Fruit fly (Drosophila melanogaster) whole organism, embryonic: ENCODE measurements around the gene Scgalpha.
A peak's percentile ranks its signal among the peaks of the same experiment; 100 is the strongest.

ENCODE experiments used
- Atf3 ChIP-seq: fragments of 200-800 bp; sonication (Bioruptor generic); optimal IDR thresholded peaks from 3 replicates; lab custom pipeline; 2016; ENCODE audit warnings: missing biosample characterization, missing genetic modification characterization
- BEAF-32 ChIP-seq: fragments of 200-800 bp; sonication (Bioruptor generic); optimal IDR thresholded peaks from 3 replicates; lab custom pipeline; 2017; ENCODE audit warnings: missing biosample characterization, missing genetic modification characterization, mild to moderate bottlenecking, moderate library complexity, missing genetic modification reagents
- CG11247 ChIP-seq: fragments of 200-800 bp; sonication (Bioruptor generic); IDR thresholded peaks from 2 replicates; pipeline ENCODE4 v1.3.6; 2022; ENCODE audit warnings: missing biosample characterization, missing genetic modification characterization
- CG14667 ChIP-seq: fragments of 200-800 bp; sonication (Bioruptor generic); IDR thresholded peaks from 2 replicates; pipeline ENCODE4 v1.3.6; 2022; ENCODE audit warnings: missing biosample characterization, missing genetic modification characterization
- CG15011 ChIP-seq: fragments of 200-800 bp; sonication (Bioruptor generic); optimal IDR thresholded peaks from 3 replicates; lab custom pipeline; 2018; ENCODE audit warnings: missing biosample characterization, mild to moderate bottlenecking, missing genetic modification characterization
- CG2120 ChIP-seq: fragments of 200-800 bp; sonication (Bioruptor generic); optimal IDR thresholded peaks from 3 replicates; lab custom pipeline; 2016; ENCODE audit warnings: missing biosample characterization, missing genetic modification characterization
- CG2678 ChIP-seq: fragments of 200-800 bp; sonication (Bioruptor generic); optimal IDR thresholded peaks from 3 replicates; lab custom pipeline; 2019; ENCODE audit warnings: missing biosample characterization, mild to moderate bottlenecking, missing genetic modification characterization, moderate library complexity
- CG32532 ChIP-seq: fragments of 200-800 bp; sonication (Bioruptor generic); IDR thresholded peaks from 2 replicates; pipeline ENCODE4 v1.3.6; 2022; ENCODE audit warnings: missing biosample characterization, missing genetic modification characterization
- CG32772 ChIP-seq: fragments of 200-800 bp; sonication (Bioruptor generic); IDR thresholded peaks from 2 replicates; pipeline ENCODE4 v1.3.6; 2022; ENCODE audit warnings: missing biosample characterization, missing genetic modification characterization
- CG34376 ChIP-seq: fragments of 200-800 bp; sonication (Bioruptor generic); optimal IDR thresholded peaks from 2 replicates; lab custom pipeline; 2018; ENCODE audit warnings: missing biosample characterization, mild to moderate bottlenecking, missing genetic modification characterization
- CG34422 ChIP-seq: fragments of 200-800 bp; sonication (Bioruptor generic); IDR thresholded peaks from 3 replicates; pipeline ENCODE4 v1.3.6; 2022; ENCODE audit warnings: missing biosample characterization, missing genetic modification characterization
- CG6683 ChIP-seq: fragments of 200-800 bp; sonication (Bioruptor generic); optimal IDR thresholded peaks from 2 replicates; lab custom pipeline; 2017; ENCODE audit warnings: missing biosample characterization, mild to moderate bottlenecking, missing genetic modification characterization, missing genetic modification reagents
- CG6791 ChIP-seq: fragments of 200-800 bp; sonication (Bioruptor generic); IDR thresholded peaks from 3 replicates; pipeline ENCODE4 v1.3.6; 2022; ENCODE audit warnings: missing biosample characterization, missing genetic modification characterization; ENCODE audit not compliant: partially characterized antibody
- CG6854 ChIP-seq: fragments of 200-800 bp; sonication (Bioruptor generic); optimal IDR thresholded peaks from 3 replicates; lab custom pipeline; 2017; ENCODE audit warnings: missing biosample characterization, mild to moderate bottlenecking, missing genetic modification characterization
- CG8359 ChIP-seq: fragments of 200-800 bp; sonication (Bioruptor generic); optimal IDR thresholded peaks from 2 replicates; lab custom pipeline; 2017; ENCODE audit warnings: missing biosample characterization, mild to moderate bottlenecking, missing genetic modification characterization, borderline replicate concordance
- CG8478 ChIP-seq: fragments of >200 bp; optimal IDR thresholded peaks from 2 replicates; lab custom pipeline; 2018
- CG8924 ChIP-seq: fragments of 200-800 bp; optimal IDR thresholded peaks from 3 replicates; lab custom pipeline; 2019; ENCODE audit warnings: missing biosample characterization, mild to moderate bottlenecking, missing genetic modification characterization, moderate library complexity
- Chrac-16 ChIP-seq: fragments of 200-800 bp; sonication (Bioruptor generic); optimal IDR thresholded peaks from 3 replicates; lab custom pipeline; 2016; ENCODE audit warnings: missing biosample characterization, missing genetic modification characterization
- CoRest ChIP-seq: fragments of 200-800 bp; sonication (Bioruptor generic); optimal IDR thresholded peaks from 3 replicates; lab custom pipeline; 2018; ENCODE audit warnings: missing biosample characterization, mild to moderate bottlenecking, missing genetic modification characterization, moderate library complexity
- Dbx ChIP-seq: fragments of 200-800 bp; sonication (Bioruptor generic); IDR thresholded peaks from 3 replicates; pipeline ENCODE4 v1.3.6; 2022; ENCODE audit warnings: missing biosample characterization, missing genetic modification characterization
- Gsc ChIP-seq: fragments of 200-800 bp; sonication (Bioruptor generic); IDR thresholded peaks from 2 replicates; pipeline ENCODE4 v1.3.6; 2022; ENCODE audit warnings: missing biosample characterization, missing genetic modification characterization
- HLH54F ChIP-seq: fragments of 200-800 bp; sonication (Bioruptor generic); optimal IDR thresholded peaks from 3 replicates; lab custom pipeline; 2016; ENCODE audit warnings: missing biosample characterization, missing genetic modification characterization
- Hey ChIP-seq: fragments of 200-800 bp; sonication (Bioruptor generic); optimal IDR thresholded peaks from 3 replicates; lab custom pipeline; 2018; ENCODE audit warnings: missing biosample characterization, mild to moderate bottlenecking, missing genetic modification characterization
- Hr3 ChIP-seq: fragments of 200-800 bp; sonication (Bioruptor generic); optimal IDR thresholded peaks from 3 replicates; lab custom pipeline; 2016; ENCODE audit warnings: missing biosample characterization, missing genetic modification characterization
- Meics ChIP-seq: fragments of 200-800 bp; sonication (Bioruptor generic); optimal IDR thresholded peaks from 2 replicates; lab custom pipeline; 2017; ENCODE audit warnings: missing biosample characterization, mild to moderate bottlenecking, missing genetic modification characterization
- Myb ChIP-seq: fragments of 200-800 bp; sonication (Bioruptor generic); optimal IDR thresholded peaks from 2 replicates; lab custom pipeline; 2016; ENCODE audit warnings: missing biosample characterization, missing genetic modification characterization
- Nf-YB ChIP-seq: fragments of 200-800 bp; sonication (Bioruptor generic); optimal IDR thresholded peaks from 3 replicates; lab custom pipeline; 2019; ENCODE audit warnings: missing biosample characterization, mild to moderate bottlenecking, missing genetic modification characterization, moderate library complexity
- Side ChIP-seq: fragments of 200-800 bp; sonication (Bioruptor generic); optimal IDR thresholded peaks from 2 replicates; lab custom pipeline; 2016; ENCODE audit warnings: missing biosample characterization, missing genetic modification characterization
- Trl ChIP-seq, 3 experiments: fragments of >200 bp in 2 of 3; fragments of 200-800 bp in 1 of 3; sonication (Bioruptor generic) in 1 of 3; optimal IDR thresholded peaks; 2 replicates in 1 of 3; 3 replicates in 2 of 3; lab custom pipeline; 2016 to 2017; ENCODE audit warnings: missing biosample characterization in 1 of 3, missing genetic modification characterization in 1 of 3
- al ChIP-seq: fragments of 200-800 bp; sonication (Bioruptor generic); IDR thresholded peaks from 2 replicates; pipeline ENCODE4 v1.3.6; 2022; ENCODE audit warnings: missing biosample characterization, missing genetic modification characterization
- ara ChIP-seq: fragments of 200-800 bp; sonication (Bioruptor generic); IDR thresholded peaks from 2 replicates; pipeline ENCODE4 v1.3.6; 2022; ENCODE audit warnings: missing biosample characterization, missing genetic modification characterization
- az2 ChIP-seq: fragments of 200-800 bp; sonication (Bioruptor generic); optimal IDR thresholded peaks from 3 replicates; lab custom pipeline; 2016; ENCODE audit warnings: missing biosample characterization, missing genetic modification characterization
- bigmax ChIP-seq: fragments of 200-800 bp; sonication (Bioruptor generic); optimal IDR thresholded peaks from 2 replicates; lab custom pipeline; 2018; ENCODE audit warnings: missing biosample characterization, mild to moderate bottlenecking, missing genetic modification characterization
- chn ChIP-seq: fragments of 200-800 bp; sonication (Bioruptor generic); optimal IDR thresholded peaks from 2 replicates; lab custom pipeline; 2016; ENCODE audit warnings: missing biosample characterization, missing genetic modification characterization
- corto ChIP-seq: fragments of 200-800 bp; sonication (Bioruptor generic); optimal IDR thresholded peaks from 2 replicates; lab custom pipeline; 2016; ENCODE audit warnings: missing biosample characterization, mild to moderate bottlenecking, missing genetic modification characterization, moderate library complexity
- ems ChIP-seq: fragments of 200-800 bp; sonication (Bioruptor generic); optimal IDR thresholded peaks from 3 replicates; lab custom pipeline; 2016; ENCODE audit warnings: missing biosample characterization, missing genetic modification characterization
- ewg ChIP-seq: fragments of 200-800 bp; sonication (Bioruptor generic); optimal IDR thresholded peaks from 3 replicates; lab custom pipeline; 2017; ENCODE audit warnings: mild to moderate bottlenecking, missing biosample characterization, missing genetic modification reagents, missing genetic modification characterization
- fd102C ChIP-seq: fragments of 200-800 bp; sonication (Bioruptor generic); optimal IDR thresholded peaks from 2 replicates; lab custom pipeline; 2018; ENCODE audit warnings: missing biosample characterization, mild to moderate bottlenecking, missing genetic modification characterization, moderate library complexity
- grau ChIP-seq: fragments of 200-800 bp; optimal IDR thresholded peaks from 3 replicates; lab custom pipeline; 2019; ENCODE audit warnings: missing biosample characterization, mild to moderate bottlenecking, missing genetic modification characterization, moderate library complexity
- inv ChIP-seq: fragments of 200-800 bp; sonication (Bioruptor generic); IDR thresholded peaks from 2 replicates; pipeline ENCODE4 v1.3.6; 2022; ENCODE audit warnings: missing biosample characterization, missing genetic modification characterization; ENCODE audit not compliant: partially characterized antibody
- jigr1 ChIP-seq: fragments of 200-800 bp; sonication (Bioruptor generic); IDR thresholded peaks from 3 replicates; pipeline ENCODE4 v1.3.6; 2022; ENCODE audit warnings: missing biosample characterization, missing genetic modification characterization
- nerfin-2 ChIP-seq: fragments of 200-800 bp; sonication (Bioruptor generic); IDR thresholded peaks from 2 replicates; pipeline ENCODE4 v1.3.6; 2022; ENCODE audit warnings: missing biosample characterization, missing genetic modification characterization; ENCODE audit not compliant: partially characterized antibody
- pzg ChIP-seq: fragments of 200-800 bp; sonication (Bioruptor generic); optimal IDR thresholded peaks from 3 replicates; lab custom pipeline; 2018; ENCODE audit warnings: missing biosample characterization, mild to moderate bottlenecking, missing genetic modification characterization, moderate library complexity
- unpg ChIP-seq: fragments of 200-800 bp; sonication (Bioruptor generic); optimal IDR thresholded peaks from 3 replicates; lab custom pipeline; 2018; ENCODE audit warnings: missing biosample characterization, mild to moderate bottlenecking, missing genetic modification characterization, moderate library complexity
- vnd ChIP-seq: fragments of 200-800 bp; sonication (Bioruptor generic); IDR thresholded peaks from 3 replicates; pipeline ENCODE4 v1.3.6; 2022; ENCODE audit warnings: missing biosample characterization, missing genetic modification characterization; ENCODE audit not compliant: partially characterized antibody
- zen ChIP-seq: fragments of 200-800 bp; sonication (Bioruptor generic); optimal IDR thresholded peaks from 3 replicates; lab custom pipeline; 2018; ENCODE audit warnings: missing biosample characterization, mild to moderate bottlenecking, missing genetic modification characterization, moderate library complexity

Gene Scgalpha

dm6 chr2L:8307817-8308551 is 4.8 kb downstream of the Scgalpha start, which contains the start of the genes Ostgamma and Mettl14 (continued):
- peak; percentile 82 for TF ChIP-seq BEAF-32 (GFP tag; lab: Kevin White, UChicago)
- TF ChIP-seq ewg (GFP tag; lab: Kevin White, UChicago): peak; percentile 14
- peak; percentile 31 for TF ChIP-seq grau (tag; lab: Kevin White, UChicago)
- TF ChIP-seq CoRest (tag; lab: Kevin White, UChicago): peak; percentile 28
- TF ChIP-seq CG2678 (tag; lab: Kevin White, UChicago): no peak
- no peak for TF ChIP-seq al (GFP tag; lab: Robert Waterston, UW)
- TF ChIP-seq pzg (GFP tag; lab: Kevin White, UChicago): peak; percentile 48
- no peak for TF ChIP-seq HLH54F (GFP tag; lab: Kevin White, UChicago)
- peak; percentile 43 for TF ChIP-seq CG8924 (tag; lab: Kevin White, UChicago)
- TF ChIP-seq zen (tag; lab: Kevin White, UChicago): peak; percentile 3
- TF ChIP-seq, all 482 proteins: peak for 83

- TF ChIP-seq CG6854 (GFP tag; lab: Kevin White, UChicago) (peak; percentile 66), vnd (GFP tag; lab: Robert Waterston, UW) (0 out of 3 replicates have a peak, but pooled peaks have one; percentile 17), Hr3 (GFP tag; lab: Kevin White, UChicago) (peak; percentile 87), CG15011 (GFP tag; lab: Kevin White, UChicago) (peak; percentile 74), chn (GFP tag; lab: Kevin White, UChicago) (peak; percentile 85), nerfin-2 (GFP tag; lab: Robert Waterston, UW) (no peak), corto (GFP tag; lab: Kevin White, UChicago) (no peak), CG8924 (tag; lab: Kevin White, UChicago) (peak; percentile 89), CG8359 (GFP tag; lab: Kevin White, UChicago) (peak; percentile 65), Trl (optimal IDR thresholded peaks at IDR 0.05; lab: Kevin White, UChicago) (no peak), Trl (GFP tag; optimal IDR thresholded peaks at IDR 0.05; lab: Kevin White, UChicago) (peak; percentile 94), Hey (tag; lab: Kevin White, UChicago) (no peak), grau (tag; lab: Kevin White, UChicago) (peak; percentile 85), jigr1 (GFP tag; lab: Robert Waterston, UW) (no peak; the same call in 2 of the 3 replicates), Myb (peak; percentile 77), CG34376 (GFP tag; lab: Kevin White, UChicago) (peak; percentile 78), fd102C (peak; percentile 8), CG6791 (GFP tag; lab: Robert Waterston, UW) (0 out of 3 replicates have a peak, but pooled peaks have one; percentile 5), CG11247 (peak; percentile 88), bigmax (GFP tag; lab: Kevin White, UChicago) (peak; percentile 12), CG32772 (peak; percentile 86), Meics (GFP tag; lab: Kevin White, UChicago) (peak; percentile 85), CG8478 (lab: Kevin White, UChicago) (no peak), CG2120 (GFP tag; lab: Kevin White, UChicago) (peak; percentile 95), ara (GFP tag; lab: Robert Waterston, UW) (peak; percentile 89), ems (GFP tag; lab: Kevin White, UChicago) (peak; percentile 83), Chrac-16 (GFP tag; lab: Kevin White, UChicago) (peak; percentile 89), Gsc (GFP tag; lab: Robert Waterston, UW) (no peak), CG14667 (GFP tag; lab: Robert Waterston, UW) (peak; percentile 73), Side (GFP tag; lab: Kevin White, UChicago) (peak; percentile 87), Dbx (peak; percentile 82), unpg (GFP tag; lab: Kevin White, UChicago) (peak; percentile 96), CG6683 (GFP tag; lab: Kevin White, UChicago) (peak; percentile 63), Nf-YB (GFP tag; lab: Kevin White, UChicago) (peak; percentile 80), CG34422 (GFP tag; lab: Robert Waterston, UW) (peak; percentile 94), az2 (GFP tag; lab: Kevin White, UChicago) (peak; percentile 93), CG32532 (GFP tag; lab: Robert Waterston, UW) (peak; percentile 90), Atf3 (GFP tag; lab: Kevin White, UChicago) (peak; percentile 78), inv (GFP tag; lab: Robert Waterston, UW) (0 out of 2 replicates have a peak, but pooled peaks have one; percentile 27)
Observed at dm6 chr2L:8311091-8311490, 7.9 kb downstream of the Scgalpha start, which contains the start of the genes CG7810 and CG7806. Gene CG7810 (minus strand): TSS chr2L:8311195. Gene CG7806 (plus strand): TSS chr2L:8311399.
